Worm (Caenorhabditis elegans): ENCODE data around the gene drd-1.

drd-1 gene

ce11 chrII:8407491-8407890 is 19.6 kb downstream of the drd-1 start, which contains the start of gene sra-13:
TSS of gene sra-13 (plus strand) at chrII:8407685.
- no peak for TF ChIP-seq Y75B8A.6 (GFP tag; IDR thresholded peaks at IDR 0.05)
- TF ChIP-seq unc-62 (GFP tag; optimal IDR thresholded peaks at IDR 0.05 in 1 of 2), result peak in 1 of 2 experiments; percentile 93
- no peak for TF ChIP-seq unc-62 (tag; optimal IDR thresholded peaks at IDR 0.05)

DNA sequence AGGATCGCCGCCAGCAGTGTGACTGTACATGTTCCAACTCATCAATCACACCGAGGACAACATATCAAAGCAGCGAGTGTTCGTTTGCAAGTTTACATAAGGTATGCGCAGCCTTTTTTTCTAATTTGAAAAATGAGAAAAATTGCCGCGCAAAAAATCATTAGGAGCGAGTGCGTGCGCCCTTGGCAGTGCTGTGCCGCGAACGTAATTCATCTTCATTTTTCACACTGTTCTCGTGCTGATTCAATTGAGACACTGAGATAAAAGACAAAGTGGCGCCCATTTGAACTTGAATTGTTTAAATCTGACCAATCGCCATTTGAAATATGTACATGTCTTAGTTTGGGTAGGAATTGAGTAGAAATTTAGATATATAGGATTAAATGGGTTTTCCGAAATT is 21.7 kb downstream of the drd-1 start:
- TF ChIP-seq nhr-48 (tag; optimal IDR thresholded peaks at IDR 0.05), result no peak
- TF ChIP-seq nhr-25 (tag; optimal IDR thresholded peaks at IDR 0.05; ENCODE audit: borderline replicate concordance, insufficient read depth), result peak; percentile 32
- TF ChIP-seq unc-62 (GFP tag; optimal IDR thresholded peaks at IDR 0.05 in 1 of 2), result peak in 1 of 2 experiments; percentile 80
- no peak for TF ChIP-seq unc-62 (tag; optimal IDR thresholded peaks at IDR 0.05)

ce11 chrII:8411002-8411401 is 23.2 kb downstream of the drd-1 start:
- TF ChIP-seq nhr-25 (tag; optimal IDR thresholded peaks at IDR 0.05; ENCODE audit: borderline replicate concordance, insufficient read depth) (no peak), dmd-9 (GFP tag; IDR thresholded peaks at IDR 0.05) (no peak), ama-1 (optimal IDR thresholded peaks at IDR 0.05) (no peak), lir-3 (tag; optimal IDR thresholded peaks at IDR 0.05) (no peak), ctbp-1 (GFP tag; IDR thresholded peaks at IDR 0.05) (no peak), lin-13 (GFP tag; optimal IDR thresholded peaks at IDR 0.05) (no peak), saeg-2 (GFP tag; IDR thresholded peaks at IDR 0.05) (no peak), zip-11 (GFP tag; IDR thresholded peaks at IDR 0.05) (no peak), ZK546.5 (tag; optimal IDR thresholded peaks at IDR 0.05) (no peak), Y105C5A.15 (GFP tag; IDR thresholded peaks at IDR 0.05) (no peak), daf-8 (GFP tag; IDR thresholded peaks at IDR 0.05) (no peak), F49E8.2 (tag; optimal IDR thresholded peaks at IDR 0.05; ENCODE audit: borderline replicate concordance) (no peak), egl-27 (tag; optimal IDR thresholded peaks at IDR 0.05) (no peak), tag-97 (GFP tag; IDR thresholded peaks at IDR 0.05) (no peak), ztf-7 (tag; optimal IDR thresholded peaks at IDR 0.05) (no peak), lin-39 (tag; optimal IDR thresholded peaks at IDR 0.05) (no peak), spr-3 (GFP tag; optimal IDR thresholded peaks at IDR 0.05) (no peak)

DNA sequence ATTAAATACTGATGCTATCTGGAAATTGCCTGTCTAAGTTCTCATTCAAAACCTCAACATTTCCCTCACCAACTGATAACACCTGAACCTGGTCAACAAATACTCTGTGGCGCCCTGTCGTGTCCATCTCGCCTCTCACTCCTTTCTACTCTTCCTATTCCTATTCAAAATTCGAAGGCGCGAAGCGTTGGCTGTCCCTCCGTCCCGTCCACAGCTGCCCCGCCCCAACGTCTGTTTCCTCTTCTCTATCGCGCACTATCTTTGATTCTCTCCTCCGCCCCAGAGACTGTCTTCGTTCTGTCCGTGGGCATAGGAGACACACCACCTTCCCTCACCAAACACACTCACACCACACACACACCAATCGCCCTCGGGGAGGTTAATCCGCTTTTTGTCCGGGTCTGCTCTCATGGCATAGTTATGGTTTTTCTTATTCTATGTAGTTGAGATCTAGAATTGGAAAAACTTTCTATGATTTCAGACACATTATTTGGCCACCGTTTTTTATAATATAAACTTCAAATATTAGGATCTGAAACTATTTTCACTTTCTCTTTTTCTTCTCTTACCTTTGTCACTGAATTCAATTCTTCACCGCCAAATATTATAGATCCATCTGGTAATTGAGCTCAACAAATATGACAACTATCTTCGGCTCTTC is 24.3 kb downstream of the drd-1 start, which contains the start of gene efl-3:
TSS of gene efl-3 (plus strand) at position 611 of the 661 bp plus-strand sequence.
- TF ChIP-seq egl-43 (GFP tag; IDR thresholded peaks at IDR 0.05) (no peak), set-16 (GFP tag; IDR thresholded peaks at IDR 0.05) (0 out of 2 replicates have a peak, but pooled peaks have one; percentile 25), php-3 (GFP tag; IDR thresholded peaks at IDR 0.05) (0 out of 2 replicates have a peak, but pooled peaks have one; percentile 23), daf-12 (tag; optimal IDR thresholded peaks at IDR 0.05) (no peak), daf-16 (GFP tag; optimal IDR thresholded peaks at IDR 0.05) (no peak), daf-16 (tag; optimal IDR thresholded peaks at IDR 0.05) (peak; percentile 77), nhr-28 (tag; optimal IDR thresholded peaks at IDR 0.05) (peak; percentile 20), pqm-1 (tag; optimal IDR thresholded peaks at IDR 0.05) (peak; percentile 21), duxl-1 (tag; optimal IDR thresholded peaks at IDR 0.05; ENCODE audit: poor library complexity) (no peak), nhr-6 (tag; optimal IDR thresholded peaks at IDR 0.05) (no peak), hlh-11 (tag; optimal IDR thresholded peaks at IDR 0.05) (peak; percentile 75), unc-62 (GFP tag; optimal IDR thresholded peaks at IDR 0.05 in 1 of 2) (peak in 1 of 2 experiments; percentile 27), unc-62 (tag; optimal IDR thresholded peaks at IDR 0.05) (no peak), dve-1 (tag; optimal IDR thresholded peaks at IDR 0.05; ENCODE audit: insufficient read depth) (peak; percentile 42)

DNA sequence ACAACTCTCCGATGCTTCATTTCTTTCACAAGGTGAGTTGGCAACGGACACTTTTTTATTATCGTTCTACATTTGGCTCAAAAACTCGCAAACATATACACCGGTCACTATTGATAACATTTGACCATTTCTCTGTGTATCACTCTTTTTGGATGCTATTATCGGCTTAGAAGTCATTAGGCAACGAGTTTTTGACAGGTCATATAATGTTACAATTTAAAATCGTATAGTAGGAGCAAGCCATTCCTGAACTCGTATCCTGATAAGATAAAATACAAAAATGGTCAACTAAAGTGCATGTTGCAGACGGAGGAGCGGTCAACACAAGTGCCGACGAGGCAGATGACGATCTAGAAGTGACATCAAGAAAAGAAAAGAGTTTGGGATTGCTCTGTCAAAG is 25.1 kb downstream of the drd-1 start:
- TF ChIP-seq nhr-102 (tag; optimal IDR thresholded peaks at IDR 0.05) (peak; percentile 32), ama-1 (optimal IDR thresholded peaks at IDR 0.05) (no peak), dve-1 (tag; optimal IDR thresholded peaks at IDR 0.05; ENCODE audit: insufficient read depth) (peak; percentile 70), daf-16 (GFP tag; optimal IDR thresholded peaks at IDR 0.05) (no peak), daf-16 (tag; optimal IDR thresholded peaks at IDR 0.05) (peak; percentile 94), nhr-111 (GFP tag; optimal IDR thresholded peaks at IDR 0.05) (no peak), F44E2.7 (GFP tag; IDR thresholded peaks at IDR 0.05) (no peak), jun-1 (tag; optimal IDR thresholded peaks at IDR 0.05) (no peak), madf-5 (GFP tag; IDR thresholded peaks at IDR 0.05) (no peak), daf-19 (GFP tag; conservative IDR thresholded peaks at IDR 0.05) (no peak), set-16 (GFP tag; IDR thresholded peaks at IDR 0.05) (no peak), Y48G9A.11 (GFP tag; IDR thresholded peaks at IDR 0.05) (no peak), F10B5.3 (tag; optimal IDR thresholded peaks at IDR 0.05) (no peak), ceh-82 (tag; optimal IDR thresholded peaks at IDR 0.05) (no peak), rbr-2 (tag; optimal IDR thresholded peaks at IDR 0.05) (no peak), Y75B8A.6 (GFP tag; IDR thresholded peaks at IDR 0.05) (no peak), gei-8 (GFP tag; optimal IDR thresholded peaks at IDR 0.05) (no peak)
